Worm (Caenorhabditis elegans) whole organism, late embryonic: ENCODE results near the gene C28G1.2.

ENCODE experiments used
- fkh-6 ChIP-seq: sonication (generic microtip); optimal IDR thresholded peaks from 2 replicates; lab custom pipeline; 2016; ENCODE audit warnings: missing genetic modification characterization, missing compliant biosample characterization
- gmeb-2 ChIP-seq: sonication (generic microtip); optimal IDR thresholded peaks from 2 replicates; lab custom pipeline; 2016; ENCODE audit warnings: missing genetic modification characterization, inconsistent platforms, missing compliant biosample characterization
- nhr-11 ChIP-seq: fragments of 150-350 bp; optimal IDR thresholded peaks from 2 replicates; lab custom pipeline; 2014; ENCODE audit warnings: missing biosample characterization, missing genetic modification characterization

DNA sequence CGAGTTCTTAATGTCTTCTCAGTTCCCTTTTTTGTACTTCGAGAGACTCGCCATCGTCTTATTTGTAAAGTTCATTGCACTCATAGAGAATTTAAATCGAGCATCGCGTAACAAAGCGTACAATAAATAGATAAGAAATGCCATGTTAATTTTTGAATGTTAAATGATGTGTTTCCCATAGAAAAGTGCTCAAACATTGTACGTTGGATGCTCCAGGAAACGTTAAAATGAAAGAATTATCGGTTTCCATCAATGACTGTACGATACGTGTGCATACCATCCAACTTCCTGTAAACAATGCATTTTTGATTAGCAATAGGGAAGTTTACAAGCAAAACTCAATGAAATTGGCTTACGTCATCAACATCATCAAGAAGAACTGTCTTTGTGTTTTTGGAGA is 15.2 kb upstream of the C28G1.2 start:
- TF ChIP-seq fkh-6 (tag; lab: Kevin White, UChicago), result no peak
- TF ChIP-seq nhr-11 (tag; lab: Kevin White, UChicago), result no peak
- TF ChIP-seq gmeb-2, result no peak
